Worm (Caenorhabditis elegans) whole organism, L4/young adult: Measurements from ENCODE around the gene H38K22.9.

Source experiments
- W03F9.2 ChIP-seq: fragments of 150-350 bp; optimal IDR thresholded peaks from 2 replicates; lab custom pipeline; 2014; ENCODE audit warnings: missing biosample characterization, missing genetic modification characterization
- dao-5 ChIP-seq: sonication (generic microtip); optimal IDR thresholded peaks from 2 replicates; lab custom pipeline; 2016; ENCODE audit warnings: missing genotype, missing genetic modification characterization, moderate library complexity, missing compliant biosample characterization
- him-1 ChIP-seq: sonication (generic microtip); optimal IDR thresholded peaks from 2 replicates; lab custom pipeline; 2016; ENCODE audit warnings: missing genotype, missing genetic modification reagents, missing genetic modification characterization, missing compliant biosample characterization

DNA sequence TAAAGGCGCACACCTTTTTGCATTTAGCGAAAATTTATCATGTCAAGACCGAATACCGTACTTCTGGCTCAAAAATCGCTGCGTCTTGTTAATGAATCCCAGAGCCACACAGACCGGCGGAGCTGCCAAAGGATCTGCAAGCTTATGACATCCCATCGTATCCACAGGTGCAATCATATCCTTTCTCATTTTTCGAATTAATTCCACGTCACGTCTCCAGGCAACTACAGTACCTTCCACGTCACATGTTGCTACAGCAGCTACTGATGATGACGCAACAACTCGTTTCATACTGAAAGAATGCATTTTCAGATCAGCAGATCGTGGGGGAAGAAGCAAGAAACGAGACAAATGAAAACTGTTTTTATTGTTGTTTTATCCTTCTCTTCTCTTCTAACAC, 30.9 kb upstream of the H38K22.9 start, which contains the start of gene R10E4.6:
- TF ChIP-seq W03F9.2: no peak
- TF ChIP-seq him-1 (tag; lab: Kevin White, UChicago): no peak
- no peak for TF ChIP-seq dao-5 (tag; lab: Kevin White, UChicago)
